Fruit fly (Drosophila melanogaster): ENCODE data around the gene Eip93F.

Gene Eip93F

DNA sequence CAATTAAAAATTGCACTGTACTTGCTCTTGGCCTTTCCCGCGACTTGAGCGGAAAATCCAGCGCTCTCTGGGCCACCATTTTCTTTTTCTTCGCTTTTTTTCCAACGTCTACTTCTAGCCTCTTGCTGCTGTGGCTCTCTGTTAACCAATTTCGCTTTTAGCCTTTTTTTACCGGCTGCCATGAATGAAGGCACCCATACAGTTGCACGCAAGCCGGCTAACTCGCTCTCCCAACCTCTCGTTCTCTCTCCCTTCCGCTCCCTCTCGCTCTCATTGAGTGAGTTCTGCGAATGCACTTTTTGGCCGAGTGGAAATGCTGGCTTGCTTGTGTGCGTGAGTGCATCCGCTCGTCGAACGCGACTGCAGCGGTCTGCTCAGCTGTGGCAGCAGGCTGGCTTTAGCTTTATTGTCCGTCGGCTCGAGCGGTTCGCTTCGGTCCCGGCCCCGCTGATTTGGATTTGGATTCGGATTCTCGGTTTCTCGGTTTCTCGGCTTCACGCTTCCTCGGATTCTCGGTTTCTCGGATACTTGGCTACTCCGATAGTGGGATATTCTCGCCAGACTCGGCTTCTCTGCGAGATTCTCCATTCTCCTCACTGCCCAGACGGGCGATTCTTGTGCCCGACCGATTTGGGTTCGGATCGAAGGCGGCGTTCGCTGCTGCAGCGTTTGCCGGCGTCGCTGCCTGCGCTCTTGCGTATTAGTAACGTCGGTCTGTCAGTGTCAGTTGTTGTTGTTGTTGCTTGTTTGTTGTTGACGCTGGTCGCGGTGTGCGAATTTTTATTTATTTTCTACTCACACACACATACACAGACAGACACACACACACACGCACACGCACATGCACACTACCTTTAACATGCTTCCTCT is at the start of gene Eip93F:
Gene Eip93F, plus strand, starts transcription at position 424 of the 870 bp plus-strand sequence.
- peak; percentile 66 for TF ChIP-seq CG15710 (tag; optimal IDR thresholded peaks at IDR 0.05)
- TF ChIP-seq Pif1B (GFP tag; optimal IDR thresholded peaks at IDR 0.05): peak; percentile 0
- no peak for TF ChIP-seq CG10348 (GFP tag; IDR thresholded peaks at IDR 0.05)
- TF ChIP-seq CG14655 (GFP tag; optimal IDR thresholded peaks at IDR 0.05): peak; percentile 77
- peak; percentile 63 for TF ChIP-seq EcR (GFP tag; optimal IDR thresholded peaks at IDR 0.05)
- TF ChIP-seq CG34367 (tag; optimal IDR thresholded peaks at IDR 0.05): peak; percentile 63
- TF ChIP-seq rn (GFP tag; IDR thresholded peaks at IDR 0.05): no peak
- TF ChIP-seq fd96Ca (GFP tag; IDR thresholded peaks at IDR 0.05): peak; percentile 79
- TF ChIP-seq CG17806 (tag; optimal IDR thresholded peaks at IDR 0.05): peak; percentile 17
- TF ChIP-seq Ets98B (GFP tag; IDR thresholded peaks at IDR 0.05): peak; percentile 67
- peak; percentile 26 for TF ChIP-seq CG9948 (tag; optimal IDR thresholded peaks at IDR 0.05)
- TF ChIP-seq Snoo (tag; optimal IDR thresholded peaks at IDR 0.05): no peak
- TF ChIP-seq CG32121 (GFP tag; IDR thresholded peaks at IDR 0.05): peak; percentile 37; the same call in 1 of the 2 replicates
- TF ChIP-seq CG12605 (GFP tag; IDR thresholded peaks at IDR 0.05): peak; percentile 52
- TF ChIP-seq CG8159 (tag; optimal IDR thresholded peaks at IDR 0.05): peak; percentile 35
- TF ChIP-seq CG4496 (GFP tag; IDR thresholded peaks at IDR 0.05): peak; percentile 70; the same call in 2 of the 3 replicates
- peak; percentile 88 for TF ChIP-seq gl (tag; optimal IDR thresholded peaks at IDR 0.05)
- TF ChIP-seq CG13204 (GFP tag; optimal IDR thresholded peaks at IDR 0.05): peak; percentile 93
- TF ChIP-seq D1 (tag; optimal IDR thresholded peaks at IDR 0.05): peak; percentile 39
- peak; percentile 38 for TF ChIP-seq Pif1A (GFP tag; optimal IDR thresholded peaks at IDR 0.05)
- TF ChIP-seq CG8301 (tag; optimal IDR thresholded peaks at IDR 0.05): peak; percentile 52

DNA sequence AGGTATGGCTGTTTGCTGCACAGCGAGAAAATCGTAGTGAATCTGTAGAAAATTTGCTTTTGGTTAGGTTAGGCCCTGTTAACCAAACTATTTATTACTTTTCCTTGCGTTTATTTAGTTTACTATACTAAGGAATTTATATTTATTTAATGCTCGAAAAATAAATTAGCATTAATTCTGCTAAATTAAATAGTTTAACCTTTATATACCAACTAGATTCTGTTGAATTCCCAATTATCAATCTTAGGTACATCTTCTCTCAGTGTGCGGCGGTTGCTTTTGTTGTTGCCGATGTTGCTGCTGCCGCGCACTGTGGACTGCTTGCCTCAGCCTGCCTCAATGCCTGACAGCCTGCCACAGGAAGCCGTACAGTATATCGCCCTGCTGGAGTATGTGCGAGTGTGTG is 49.7 kb upstream of the Eip93F start:
- TF ChIP-seq fd96Ca (GFP tag; IDR thresholded peaks at IDR 0.05) (no peak), CG17806 (tag; optimal IDR thresholded peaks at IDR 0.05) (peak; percentile 84), CG34367 (tag; optimal IDR thresholded peaks at IDR 0.05) (peak; percentile 24), gl (tag; optimal IDR thresholded peaks at IDR 0.05) (peak; percentile 53), Snoo (tag; optimal IDR thresholded peaks at IDR 0.05) (peak; percentile 51), EcR (GFP tag; optimal IDR thresholded peaks at IDR 0.05) (no peak), CG4496 (GFP tag; IDR thresholded peaks at IDR 0.05) (peak; percentile 45; the same call in 1 of the 3 replicates), CG9948 (tag; optimal IDR thresholded peaks at IDR 0.05) (peak; percentile 76), rn (GFP tag; IDR thresholded peaks at IDR 0.05) (no peak), Pif1B (GFP tag; optimal IDR thresholded peaks at IDR 0.05) (peak; percentile 58), CG13204 (GFP tag; optimal IDR thresholded peaks at IDR 0.05) (peak; percentile 28), CG14655 (GFP tag; optimal IDR thresholded peaks at IDR 0.05) (peak; percentile 89), CG15710 (tag; optimal IDR thresholded peaks at IDR 0.05) (peak; percentile 72), CG12605 (GFP tag; IDR thresholded peaks at IDR 0.05) (peak; percentile 42; the same call in 1 of the 2 replicates), CG10348 (GFP tag; IDR thresholded peaks at IDR 0.05) (no peak), D1 (tag; optimal IDR thresholded peaks at IDR 0.05) (peak; percentile 51), Pif1A (GFP tag; optimal IDR thresholded peaks at IDR 0.05) (peak; percentile 57), Ets98B (GFP tag; IDR thresholded peaks at IDR 0.05) (peak; percentile 33; the same call in 1 of the 2 replicates), CG32121 (GFP tag; IDR thresholded peaks at IDR 0.05) (no peak), CG8159 (tag; optimal IDR thresholded peaks at IDR 0.05) (peak; percentile 87), CG8301 (tag; optimal IDR thresholded peaks at IDR 0.05) (peak; percentile 79)

DNA sequence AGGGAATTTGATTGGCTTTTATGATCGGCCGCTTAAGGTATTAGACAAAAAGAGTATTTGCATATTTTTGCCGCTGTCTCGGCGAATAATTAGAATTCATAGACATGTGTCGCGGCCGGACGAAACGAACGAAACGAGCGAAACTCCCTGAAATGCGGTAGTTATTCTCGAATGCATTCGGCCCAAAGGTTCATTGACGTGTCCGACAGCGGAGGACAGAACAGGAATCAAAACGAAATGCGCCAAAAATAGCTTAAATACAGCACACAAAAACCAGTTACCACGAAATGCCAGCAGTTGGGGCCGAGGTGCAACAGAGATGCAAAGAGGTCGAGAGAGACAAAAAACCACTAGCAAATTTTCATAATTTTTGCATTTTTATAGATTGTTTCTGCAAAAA is 44.6 kb upstream of the Eip93F start:
- TF ChIP-seq CG34367 (tag; optimal IDR thresholded peaks at IDR 0.05) (no peak), Pif1B (GFP tag; optimal IDR thresholded peaks at IDR 0.05) (no peak), CG17806 (tag; optimal IDR thresholded peaks at IDR 0.05) (no peak), Snoo (tag; optimal IDR thresholded peaks at IDR 0.05) (no peak), D1 (tag; optimal IDR thresholded peaks at IDR 0.05) (no peak), CG9948 (tag; optimal IDR thresholded peaks at IDR 0.05) (no peak), CG13204 (GFP tag; optimal IDR thresholded peaks at IDR 0.05) (no peak), fd96Ca (GFP tag; IDR thresholded peaks at IDR 0.05) (no peak), CG12605 (GFP tag; IDR thresholded peaks at IDR 0.05) (no peak), EcR (GFP tag; optimal IDR thresholded peaks at IDR 0.05) (peak; percentile 90), CG8301 (tag; optimal IDR thresholded peaks at IDR 0.05) (no peak), CG15710 (tag; optimal IDR thresholded peaks at IDR 0.05) (peak; percentile 2), gl (tag; optimal IDR thresholded peaks at IDR 0.05) (no peak), CG10348 (GFP tag; IDR thresholded peaks at IDR 0.05) (no peak), CG32121 (GFP tag; IDR thresholded peaks at IDR 0.05) (no peak), Pif1A (GFP tag; optimal IDR thresholded peaks at IDR 0.05) (no peak), CG4496 (GFP tag; IDR thresholded peaks at IDR 0.05) (no peak), rn (GFP tag; IDR thresholded peaks at IDR 0.05) (no peak), CG14655 (GFP tag; optimal IDR thresholded peaks at IDR 0.05) (peak; percentile 5), CG8159 (tag; optimal IDR thresholded peaks at IDR 0.05) (no peak), Ets98B (GFP tag; IDR thresholded peaks at IDR 0.05) (no peak)

DNA sequence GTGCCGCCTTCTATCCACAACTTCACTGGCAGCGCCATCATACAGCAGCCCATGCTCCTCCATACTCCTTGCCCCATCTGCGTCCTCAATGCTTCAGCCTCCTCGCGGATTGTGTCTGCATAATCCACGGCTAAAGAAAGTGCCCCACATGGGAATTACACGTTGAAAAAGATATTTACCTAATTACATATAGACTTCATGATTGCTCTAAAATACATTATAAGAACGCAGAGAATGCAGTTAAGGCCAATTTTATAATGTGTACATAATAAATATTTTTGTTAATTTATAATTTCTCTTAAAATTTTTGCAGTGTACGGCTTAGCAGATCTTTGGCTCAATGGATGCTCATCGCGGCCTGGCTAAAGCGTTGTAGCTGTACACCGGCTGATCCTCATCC is 43.3 kb upstream of the Eip93F start:
- TF ChIP-seq CG9948 (tag; optimal IDR thresholded peaks at IDR 0.05) (peak; percentile 94), gl (tag; optimal IDR thresholded peaks at IDR 0.05) (peak; percentile 65), CG15710 (tag; optimal IDR thresholded peaks at IDR 0.05) (peak; percentile 89), fd96Ca (GFP tag; IDR thresholded peaks at IDR 0.05) (peak; percentile 82; the same call in 2 of the 3 replicates), CG32121 (GFP tag; IDR thresholded peaks at IDR 0.05) (peak; percentile 83), CG8159 (tag; optimal IDR thresholded peaks at IDR 0.05) (peak; percentile 88), Snoo (tag; optimal IDR thresholded peaks at IDR 0.05) (peak; percentile 81), CG34367 (tag; optimal IDR thresholded peaks at IDR 0.05) (peak; percentile 87), EcR (GFP tag; optimal IDR thresholded peaks at IDR 0.05) (peak; percentile 6), rn (GFP tag; IDR thresholded peaks at IDR 0.05) (peak; percentile 78), CG4496 (GFP tag; IDR thresholded peaks at IDR 0.05) (peak; percentile 91), CG12605 (GFP tag; IDR thresholded peaks at IDR 0.05) (peak; percentile 83), Pif1A (GFP tag; optimal IDR thresholded peaks at IDR 0.05) (peak; percentile 87), CG8301 (tag; optimal IDR thresholded peaks at IDR 0.05) (peak; percentile 94), Ets98B (GFP tag; IDR thresholded peaks at IDR 0.05) (peak; percentile 90), Pif1B (GFP tag; optimal IDR thresholded peaks at IDR 0.05) (peak; percentile 85), CG13204 (GFP tag; optimal IDR thresholded peaks at IDR 0.05) (peak; percentile 57), CG14655 (GFP tag; optimal IDR thresholded peaks at IDR 0.05) (peak; percentile 94), CG10348 (GFP tag; IDR thresholded peaks at IDR 0.05) (no peak), CG17806 (tag; optimal IDR thresholded peaks at IDR 0.05) (peak; percentile 91), D1 (tag; optimal IDR thresholded peaks at IDR 0.05) (peak; percentile 84)

Data from whole organism, pupa.